Worm (Caenorhabditis elegans) whole organism, early embryonic: ENCODE results near the gene C30G12.2.

ENCODE experiments used
- ama-1 ChIP-seq: fragments of 150-350 bp; optimal IDR thresholded peaks from 2 replicates; lab custom pipeline; 2014
- ceh-36 ChIP-seq: sonication (generic microtip); optimal IDR thresholded peaks from 2 replicates; lab custom pipeline; 2016; ENCODE audit warnings: missing genetic modification characterization, inconsistent platforms, missing compliant biosample characterization
- ets-7 ChIP-seq: sonication (generic microtip); optimal IDR thresholded peaks from 2 replicates; lab custom pipeline; 2016; ENCODE audit warnings: missing genotype, missing genetic modification characterization, missing compliant biosample characterization
- hmbx-1 ChIP-seq: sonication (generic microtip); optimal IDR thresholded peaks from 2 replicates; lab custom pipeline; 2016; ENCODE audit warnings: mild to moderate bottlenecking, missing genetic modification characterization, missing compliant biosample characterization
- hnd-1 ChIP-seq: sonication (generic microtip); optimal IDR thresholded peaks from 2 replicates; lab custom pipeline; 2016; ENCODE audit warnings: missing genetic modification characterization, missing compliant biosample characterization
- pes-1 ChIP-seq: fragments of 200-800 bp; sonication (Bioruptor generic); IDR thresholded peaks from 2 replicates; pipeline ENCODE4 v1.3.6; 2022; ENCODE audit warnings: missing genetic modification reagents, missing genetic modification characterization, missing compliant biosample characterization

- TF ChIP-seq ama-1 (lab: Kevin White, UChicago), result no peak
- no peak for TF ChIP-seq pes-1 (GFP tag; lab: Robert Waterston, UW)
- TF ChIP-seq hmbx-1 (tag; lab: Kevin White, UChicago), result no peak
- no peak for TF ChIP-seq ceh-36
- TF ChIP-seq hnd-1 (tag; lab: Kevin White, UChicago), result no peak
- no peak for TF ChIP-seq ets-7 (tag; lab: Kevin White, UChicago)
These were observed 34.8 kb downstream of the C30G12.2 start for ce11 chrII:7325063-7325480.
